Fruit fly (Drosophila melanogaster) whole organism, embryonic: ENCODE results near the gene CG15196.
A peak's percentile ranks its signal among the peaks of the same experiment; 100 is the strongest.

Source experiments
- Awh ChIP-seq: fragments of 200-800 bp; sonication (Bioruptor generic); IDR thresholded peaks from 2 replicates; pipeline ENCODE4, ENCODE4 v1.3.6; 2022; ENCODE audit warnings: missing biosample characterization, missing genetic modification characterization
- CG15269 ChIP-seq: fragments of 200-800 bp; sonication (Bioruptor generic); optimal IDR thresholded peaks from 2 replicates; lab custom pipeline; 2018; ENCODE audit warnings: missing biosample characterization, mild to moderate bottlenecking, missing genetic modification characterization, moderate library complexity
- CG1603 ChIP-seq: fragments of 200-800 bp; sonication (Bioruptor generic); optimal IDR thresholded peaks from 2 replicates; lab custom pipeline; 2019; ENCODE audit warnings: missing biosample characterization, mild to moderate bottlenecking, missing genetic modification characterization, moderate library complexity
- CG1647 ChIP-seq: fragments of 200-800 bp; sonication (Bioruptor generic); optimal IDR thresholded peaks from 3 replicates; lab custom pipeline; 2016; ENCODE audit warnings: missing biosample characterization, missing genetic modification characterization
- CG1832 ChIP-seq: fragments of 200-800 bp; sonication (Bioruptor generic); optimal IDR thresholded peaks from 2 replicates; lab custom pipeline; 2017; ENCODE audit warnings: missing biosample characterization, mild to moderate bottlenecking, missing genetic modification characterization, inconsistent platforms
- CG4730 ChIP-seq: fragments of 200-800 bp; sonication (Bioruptor generic); IDR thresholded peaks from 2 replicates; pipeline ENCODE4 v1.3.6; 2022; ENCODE audit warnings: missing biosample characterization, missing genetic modification characterization
- CHES-1-like ChIP-seq: fragments of 200-800 bp; sonication (Bioruptor generic); optimal IDR thresholded peaks from 2 replicates; lab custom pipeline; 2016; ENCODE audit warnings: missing biosample characterization, missing genetic modification characterization
- Camta ChIP-seq: fragments of 200-800 bp; sonication (Bioruptor generic); optimal IDR thresholded peaks from 2 replicates; lab custom pipeline; 2016; ENCODE audit warnings: missing biosample characterization, missing genetic modification characterization
- E2f2 ChIP-seq: fragments of 200-800 bp; sonication (Bioruptor generic); IDR thresholded peaks from 2 replicates; pipeline ENCODE4 v1.3.6; 2022; ENCODE audit warnings: missing biosample characterization, missing genetic modification characterization
- Hr51 ChIP-seq, 2 experiments: fragments of 200-800 bp; sonication (Bioruptor generic); optimal IDR thresholded peaks; 2 replicates in 1 of 2; 3 replicates in 1 of 2; lab custom pipeline; 2016 to 2018; ENCODE audit warnings: missing biosample characterization in 2 of 2, missing genetic modification characterization in 2 of 2, mild to moderate bottlenecking in 1 of 2, moderate library complexity in 1 of 2
- Pdp1 ChIP-seq, 2 experiments: fragments of 200-800 bp; sonication (Bioruptor generic); optimal IDR thresholded peaks; 3 replicates each; lab custom pipeline; 2016; ENCODE audit warnings: missing biosample characterization in 2 of 2, missing genetic modification characterization in 2 of 2, mild to moderate bottlenecking in 1 of 2, moderate library complexity in 1 of 2
- al ChIP-seq: fragments of 200-800 bp; sonication (Bioruptor generic); IDR thresholded peaks from 2 replicates; pipeline ENCODE4 v1.3.6; 2022; ENCODE audit warnings: missing biosample characterization, missing genetic modification characterization
- az2 ChIP-seq: fragments of 200-800 bp; sonication (Bioruptor generic); optimal IDR thresholded peaks from 3 replicates; lab custom pipeline; 2016; ENCODE audit warnings: missing biosample characterization, missing genetic modification characterization
- dysf ChIP-seq: fragments of 200-800 bp; sonication (Bioruptor generic); IDR thresholded peaks from 3 replicates; pipeline ENCODE4 v1.3.6; 2022; ENCODE audit warnings: missing biosample characterization, missing genetic modification characterization
- hbn ChIP-seq: fragments of 200-800 bp; sonication (Bioruptor generic); IDR thresholded peaks from 2 replicates; pipeline ENCODE4 v1.3.6; 2022; ENCODE audit warnings: missing biosample characterization, missing genetic modification characterization; ENCODE audit not compliant: partially characterized antibody
- hth ChIP-seq: fragments of >200 bp; optimal IDR thresholded peaks from 2 replicates; lab custom pipeline; 2017; ENCODE audit warnings: inconsistent platforms
- kay ChIP-seq: fragments of 200-800 bp; sonication (Bioruptor generic); optimal IDR thresholded peaks from 2 replicates; lab custom pipeline; 2016; ENCODE audit warnings: missing biosample characterization, missing genetic modification characterization
- pum ChIP-seq: fragments of 200-800 bp; sonication (Bioruptor generic); optimal IDR thresholded peaks from 2 replicates; lab custom pipeline; 2016; ENCODE audit warnings: missing biosample characterization, missing genetic modification characterization
- stwl ChIP-seq: fragments of 200-800 bp; sonication (Bioruptor generic); optimal IDR thresholded peaks from 3 replicates; lab custom pipeline; 2018; ENCODE audit warnings: missing biosample characterization, mild to moderate bottlenecking, missing genetic modification characterization, moderate library complexity

CG15196 gene

dm6 chrX:11458912-11459836, 49.4 kb downstream of the CG15196 start, which contains the start of gene CG43155 (continued):
- no peak for TF ChIP-seq kay (GFP tag; lab: Kevin White, UChicago)
- no peak for TF ChIP-seq Camta (GFP tag; lab: Kevin White, UChicago)
- no peak for TF ChIP-seq Awh (GFP tag; lab: Robert Waterston, UW)
- TF ChIP-seq CG4730 = no peak
- no peak for TF ChIP-seq pum
- TF ChIP-seq dysf (GFP tag; lab: Robert Waterston, UW) = no peak
- no peak for TF ChIP-seq CG1832
- TF ChIP-seq CG15269 = no peak
- no peak for TF ChIP-seq hbn
- no peak for TF ChIP-seq CG1647 (GFP tag; lab: Kevin White, UChicago)
- peak; percentile 10 for TF ChIP-seq CG1603 (tag; lab: Kevin White, UChicago)
- no peak for TF ChIP-seq az2
- peak; percentile 72 for TF ChIP-seq E2f2 (GFP tag; lab: Robert Waterston, UW)
- TF ChIP-seq CHES-1-like = no peak
- TF ChIP-seq Hr51 (GFP tag; optimal IDR thresholded peaks at IDR 0.05; lab: Kevin White, UChicago) = no peak
- TF ChIP-seq stwl (tag; lab: Kevin White, UChicago) = peak; percentile 14
- TF ChIP-seq Pdp1 (GFP tag; optimal IDR thresholded peaks at IDR 0.05; lab: Kevin White, UChicago) = peak in 1 of 2 experiments; percentile 51
- TF ChIP-seq al = no peak
- no peak for TF ChIP-seq hth (lab: Kevin White, UChicago)
